Fruit fly (Drosophila melanogaster): ENCODE data around the gene superdeath.

superdeath gene

dm6 chr3R:29138407-29138806 lies at the start of gene superdeath, which contains the start of gene Alg13:
superdeath (plus strand) TSS chr3R:29138662.
Alg13 (minus strand) TSS chr3R:29138573.
- no peak for TF ChIP-seq CG17801 (GFP tag; optimal IDR thresholded peaks at IDR 0.05; ENCODE audit: partially characterized antibody)

DNA sequence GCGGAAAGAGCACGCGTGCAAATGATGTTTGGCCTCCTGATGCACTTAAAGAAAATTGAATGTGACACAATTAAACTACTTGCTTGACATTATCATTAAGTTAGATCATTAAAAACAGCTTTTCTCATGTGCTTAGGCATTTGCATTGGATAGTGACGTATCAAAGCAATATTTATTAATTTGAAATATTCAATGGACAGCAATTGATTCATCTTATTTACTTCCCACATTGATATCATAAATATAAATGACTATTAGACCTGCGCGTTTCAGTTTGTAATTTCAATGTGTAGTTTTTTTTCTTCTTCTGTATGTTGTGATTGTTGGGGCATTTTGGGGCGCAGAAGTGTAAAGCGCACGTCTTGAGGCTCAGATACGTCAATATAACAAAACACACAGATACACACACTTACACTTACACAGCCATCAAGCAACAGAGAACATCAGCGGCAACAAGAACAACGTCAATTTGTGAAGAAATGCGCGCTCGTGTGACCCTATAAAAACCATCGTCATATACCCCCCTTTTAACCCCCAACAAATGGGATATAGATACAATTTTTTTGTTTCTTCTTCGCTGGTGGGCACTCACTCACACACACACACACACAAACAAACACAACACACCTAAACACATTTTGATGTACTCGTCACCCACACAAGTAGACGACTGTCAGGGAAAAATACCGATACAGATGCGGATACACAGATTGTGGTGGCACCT lies 49.4 kb upstream of the superdeath start:
- no peak for TF ChIP-seq CG17801 (GFP tag; optimal IDR thresholded peaks at IDR 0.05; ENCODE audit: partially characterized antibody)

dm6 chr3R:29089662-29090007 lies 48.8 kb upstream of the superdeath start:
- no peak for TF ChIP-seq CG17801 (GFP tag; optimal IDR thresholded peaks at IDR 0.05; ENCODE audit: partially characterized antibody)

- TF ChIP-seq CG17801 (GFP tag; optimal IDR thresholded peaks at IDR 0.05; ENCODE audit: partially characterized antibody) = no peak
Observed at dm6 chr3R:29091609-29092008, 46.9 kb upstream of the superdeath start.

dm6 chr3R:29094152-29094551 lies 44.3 kb upstream of the superdeath start:
- no peak for TF ChIP-seq CG17801 (GFP tag; optimal IDR thresholded peaks at IDR 0.05; ENCODE audit: partially characterized antibody)

DNA sequence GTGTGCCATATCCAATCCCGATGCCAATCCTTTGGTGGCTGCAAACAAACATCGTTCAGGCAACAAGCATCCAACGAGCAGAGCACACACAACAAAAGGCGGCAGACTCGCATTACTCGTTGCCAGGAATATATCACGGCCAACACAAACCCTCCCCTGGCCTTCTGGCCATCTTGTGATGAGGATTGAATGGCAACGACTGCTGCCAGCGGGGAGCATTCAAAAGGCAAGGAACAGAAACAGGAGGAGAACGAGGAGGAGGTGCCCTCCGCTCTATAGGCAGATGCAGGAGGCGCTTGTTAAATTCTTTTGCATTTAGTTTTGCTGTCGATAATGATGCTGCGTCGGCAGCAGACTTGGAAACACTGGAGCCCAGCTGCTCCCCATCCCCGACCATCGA lies 42.9 kb upstream of the superdeath start:
- TF ChIP-seq CG17801 (GFP tag; optimal IDR thresholded peaks at IDR 0.05; ENCODE audit: partially characterized antibody) = no peak

DNA sequence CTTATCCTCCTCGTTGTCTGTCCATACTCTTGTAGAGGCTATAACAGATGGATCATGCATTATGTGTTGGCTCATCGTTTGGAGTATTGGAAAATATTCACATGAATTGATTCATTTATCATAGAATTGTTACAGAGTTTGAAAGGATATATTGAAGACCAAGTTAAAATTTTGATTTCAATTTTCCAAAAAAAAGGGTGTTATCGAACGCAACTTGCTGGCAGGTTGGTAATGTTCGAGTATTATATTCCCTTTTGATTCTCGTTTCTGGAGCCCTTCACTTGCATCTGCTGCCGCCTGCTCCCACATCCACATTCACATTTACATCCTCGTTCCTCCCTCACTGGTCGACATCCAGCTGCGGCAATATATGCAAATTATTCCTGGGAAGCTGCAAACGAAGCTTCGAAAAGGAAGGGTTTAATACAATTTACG lies 42.4 kb upstream of the superdeath start:
- no peak for TF ChIP-seq CG17801 (GFP tag; optimal IDR thresholded peaks at IDR 0.05; ENCODE audit: partially characterized antibody)

DNA sequence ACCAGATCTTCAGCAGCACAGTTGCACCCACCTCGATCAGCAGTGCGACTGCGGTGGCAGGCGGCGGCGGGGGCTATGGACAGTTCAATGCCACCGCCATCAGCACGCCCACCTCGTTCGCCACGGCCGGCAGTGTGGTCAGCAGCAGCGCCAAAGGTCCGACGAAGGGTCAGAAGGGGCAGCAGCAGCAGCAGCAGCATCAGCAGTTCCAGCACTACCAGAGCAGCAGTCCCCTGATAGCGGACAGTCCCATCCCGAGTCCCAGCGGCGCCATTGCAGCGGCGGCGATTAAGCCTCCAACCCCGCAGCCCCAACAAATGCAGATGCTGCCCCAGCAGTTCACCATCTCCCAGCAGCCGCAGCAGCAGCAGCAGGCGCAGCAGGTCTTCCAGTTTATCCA lies 40.4 kb upstream of the superdeath start:
- no peak for TF ChIP-seq CG17801 (GFP tag; optimal IDR thresholded peaks at IDR 0.05; ENCODE audit: partially characterized antibody)

- no peak for TF ChIP-seq CG17801 (GFP tag; optimal IDR thresholded peaks at IDR 0.05; ENCODE audit: partially characterized antibody)
Observed at dm6 chr3R:29103227-29103626, 35.2 kb upstream of the superdeath start.

DNA sequence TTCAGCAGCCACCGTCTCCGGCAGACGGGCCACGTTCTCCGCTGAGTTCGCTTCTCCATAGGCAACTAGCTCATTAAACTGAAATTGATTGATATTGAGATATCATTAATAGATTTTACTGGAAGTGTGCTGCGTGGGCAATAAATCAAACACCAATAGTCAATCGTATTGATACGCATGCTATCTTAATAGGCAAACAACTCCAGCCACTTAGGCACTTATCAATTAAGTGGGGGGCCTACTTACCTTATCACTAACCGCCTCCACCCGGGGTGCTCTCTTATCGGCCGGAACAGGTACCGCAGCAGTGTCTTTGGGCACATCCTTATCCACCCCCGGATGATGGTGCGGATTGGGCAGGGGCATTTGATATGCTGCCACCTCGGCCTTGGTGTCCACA lies 26.7 kb upstream of the superdeath start:
- TF ChIP-seq CG17801 (GFP tag; optimal IDR thresholded peaks at IDR 0.05; ENCODE audit: partially characterized antibody) = no peak

dm6 chr3R:29112398-29113150 lies 25.9 kb upstream of the superdeath start, which contains the start of the genes alpha-Man-Ib and Pdhb:
alpha-Man-Ib (minus strand) TSS chr3R:29112822.
Pdhb (plus strand) TSS chr3R:29113071.
- TF ChIP-seq CG17801 (GFP tag; optimal IDR thresholded peaks at IDR 0.05; ENCODE audit: partially characterized antibody) = peak; percentile 66

DNA sequence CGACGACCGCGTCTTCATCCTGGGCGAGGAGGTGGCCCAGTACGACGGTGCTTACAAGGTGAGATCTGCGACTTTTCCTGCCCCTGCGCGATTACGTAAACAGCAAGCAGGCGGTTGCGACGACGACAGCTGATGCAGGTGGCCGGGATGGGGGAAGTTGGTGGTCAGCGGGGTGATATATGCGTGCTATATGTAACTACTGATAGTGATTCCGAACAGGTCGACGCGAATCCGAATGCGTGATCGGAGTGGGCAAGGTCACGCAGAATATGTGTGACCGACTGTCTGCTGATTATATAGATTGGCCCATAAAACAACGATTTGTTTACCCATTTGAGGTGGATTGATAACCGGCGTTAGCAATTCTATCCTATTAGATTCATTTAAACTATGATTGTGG lies 25.1 kb upstream of the superdeath start:
- TF ChIP-seq CG17801 (GFP tag; optimal IDR thresholded peaks at IDR 0.05; ENCODE audit: partially characterized antibody) = no peak

- peak; percentile 51 for TF ChIP-seq CG17801 (GFP tag; optimal IDR thresholded peaks at IDR 0.05; ENCODE audit: partially characterized antibody)
Observed at dm6 chr3R:29116167-29116725, 22.2 kb upstream of the superdeath start, which contains the start of gene Atg14. Atg14 (plus strand) TSS chr3R:29116391.

DNA sequence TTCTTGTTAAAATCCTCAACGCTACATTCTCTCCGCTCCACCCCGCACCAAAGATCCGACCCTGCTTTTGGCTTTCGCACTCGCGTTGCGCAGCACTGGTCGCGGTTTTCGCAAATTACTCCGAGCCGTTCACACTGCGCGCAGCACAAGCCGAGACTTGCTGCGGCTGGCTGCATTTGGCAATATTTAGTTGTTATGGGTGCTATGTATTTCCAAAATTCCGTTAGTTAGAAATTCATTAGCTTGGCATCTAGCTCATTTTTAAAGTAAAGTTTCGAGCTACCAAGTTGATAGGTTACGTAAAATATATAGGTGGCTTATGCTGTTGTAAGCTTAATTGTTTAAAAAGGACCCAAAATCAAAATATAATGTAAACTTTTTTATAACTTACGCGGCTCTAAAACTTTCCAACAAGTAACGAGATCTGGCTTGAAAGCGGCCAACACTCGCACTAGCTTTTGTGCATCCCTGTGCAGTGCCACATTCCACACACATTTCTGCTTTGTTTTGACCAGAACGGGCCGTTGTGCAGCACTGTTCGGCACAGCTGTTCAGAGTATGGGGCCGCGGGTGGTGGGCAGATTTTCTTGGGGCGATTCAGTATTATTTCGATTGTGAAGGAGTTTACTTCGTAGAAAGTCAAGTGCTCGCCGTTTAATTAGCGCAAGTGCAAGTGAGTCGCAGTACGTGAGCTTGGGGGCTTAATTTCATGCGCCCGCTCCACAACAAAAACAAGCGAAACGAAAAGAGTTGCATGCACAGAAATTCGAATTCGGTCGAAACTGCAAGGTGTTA lies 15.4 kb upstream of the superdeath start, which contains the start of the genes yem and Ctl2:
TSS of gene yem (minus strand) at position 63 of the 795 bp plus-strand sequence.
TSS of gene Ctl2 (plus strand) at position 554 of the 795 bp plus-strand sequence.
- TF ChIP-seq CG17801 (GFP tag; optimal IDR thresholded peaks at IDR 0.05; ENCODE audit: partially characterized antibody) = peak; percentile 41

DNA sequence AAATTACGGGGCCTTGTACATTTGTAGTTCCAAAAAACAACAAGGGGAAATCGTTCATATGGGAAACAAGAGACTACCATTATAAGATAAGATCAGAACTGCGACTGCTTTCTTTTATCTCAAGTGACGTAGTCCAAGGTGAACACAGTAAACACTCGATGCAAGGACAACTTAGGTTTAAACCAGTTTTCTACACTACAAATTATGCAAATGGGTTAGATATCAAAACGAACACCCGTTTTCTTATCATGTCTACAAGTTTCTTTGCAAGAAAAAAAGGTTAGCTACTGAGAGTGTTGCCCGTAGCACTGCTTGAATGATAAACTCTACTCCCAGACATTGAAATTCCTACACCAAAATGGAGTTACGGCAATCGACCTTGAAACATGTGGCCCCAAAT lies 14.3 kb upstream of the superdeath start:
- peak; percentile 76 for TF ChIP-seq CG17801 (GFP tag; optimal IDR thresholded peaks at IDR 0.05; ENCODE audit: partially characterized antibody)

Measured in ovary, adult (tissue).